Fruit fly (Drosophila melanogaster): Measurements from ENCODE around the gene Or19b.
"Not testable (repeated sequence)": the region's sequence is repeated elsewhere in the genome, so short reads cannot be mapped to it uniquely, and the experiment has no call there.

Gene Or19b

DNA sequence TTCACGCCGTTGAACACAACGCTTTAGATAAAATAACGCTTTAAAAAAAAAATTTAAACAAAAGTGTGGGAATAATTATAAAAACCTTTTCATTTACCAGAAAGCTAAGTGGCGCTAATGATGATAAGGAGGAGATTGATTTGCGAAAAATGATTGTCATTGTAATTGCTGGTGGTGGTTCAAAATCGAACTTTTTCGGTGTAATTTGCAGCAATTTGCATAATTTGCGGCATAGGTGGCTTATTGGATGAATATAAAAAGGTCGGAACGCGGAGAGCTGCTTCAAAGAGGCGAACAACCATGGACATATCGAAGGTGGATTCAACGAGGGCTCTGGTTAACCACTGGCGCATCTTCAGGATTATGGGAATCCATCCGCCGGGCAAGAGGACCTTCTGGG lies at the start of gene Or19b:
Gene Or19b, plus strand, starts transcription at position 301 of the 400 bp plus-strand sequence.
- not testable (repeated sequence) for TF ChIP-seq Dif (GFP tag; optimal IDR thresholded peaks at IDR 0.05; ENCODE audit: partially characterized antibody); br (GFP tag; optimal IDR thresholded peaks at IDR 0.05); Sp1 (GFP tag; optimal IDR thresholded peaks at IDR 0.05)

- TF ChIP-seq jim (GFP tag; optimal IDR thresholded peaks at IDR 0.05) (no peak), fru (GFP tag; optimal IDR thresholded peaks at IDR 0.05) (no peak), Rel (GFP tag; optimal IDR thresholded peaks at IDR 0.05) (no peak), Rel (tag; optimal IDR thresholded peaks at IDR 0.05) (no peak), CG9705 (GFP tag; optimal IDR thresholded peaks at IDR 0.05) (no peak), HLH106 (tag; optimal IDR thresholded peaks at IDR 0.05) (no peak), h (GFP tag; optimal IDR thresholded peaks at IDR 0.05) (no peak), N (GFP tag; optimal IDR thresholded peaks at IDR 0.05) (no peak), psq (GFP tag; optimal IDR thresholded peaks at IDR 0.05) (no peak), Abd-B (GFP tag; optimal IDR thresholded peaks at IDR 0.05) (no peak), Mio (GFP tag; optimal IDR thresholded peaks at IDR 0.05) (no peak)
Observed at dm6 chrX:20050994-20051393, 43.2 kb upstream of the Or19b start, which contains the start of gene CG9570. CG9570 (plus strand) TSS chrX:20051294.

- no peak for TF ChIP-seq CG32264 (GFP tag; optimal IDR thresholded peaks at IDR 0.05)
- TF ChIP-seq woc (GFP tag; optimal IDR thresholded peaks at IDR 0.05), result no peak
- no peak for TF ChIP-seq CrebA (GFP tag; optimal IDR thresholded peaks at IDR 0.05; ENCODE audit: borderline replicate concordance)
- no peak for TF ChIP-seq Hnf4 (GFP tag; optimal IDR thresholded peaks at IDR 0.05)
- no peak for TF ChIP-seq Dfd (GFP tag; optimal IDR thresholded peaks at IDR 0.05)
- no peak for TF ChIP-seq rgr (GFP tag; optimal IDR thresholded peaks at IDR 0.05)
- no peak for TF ChIP-seq brk (GFP tag; optimal IDR thresholded peaks at IDR 0.05)
- no peak for TF ChIP-seq Dif (GFP tag; optimal IDR thresholded peaks at IDR 0.05; ENCODE audit: partially characterized antibody)
- TF ChIP-seq Sp1 (GFP tag; optimal IDR thresholded peaks at IDR 0.05), result no peak
- TF ChIP-seq Vsx2 (GFP tag; optimal IDR thresholded peaks at IDR 0.05; ENCODE audit: partially characterized antibody), result no peak
- no peak for TF ChIP-seq Myc (optimal IDR thresholded peaks at IDR 0.05)
- no peak for TF ChIP-seq CG9705 (GFP tag; optimal IDR thresholded peaks at IDR 0.05)
- no peak for TF ChIP-seq jim (GFP tag; optimal IDR thresholded peaks at IDR 0.05)
- TF ChIP-seq br (GFP tag; optimal IDR thresholded peaks at IDR 0.05), result no peak
- TF ChIP-seq fru (GFP tag; optimal IDR thresholded peaks at IDR 0.05), result no peak
Observed at dm6 chrX:20062576-20062975, 31.6 kb upstream of the Or19b start, which contains the start of gene Dop2R. Dop2R (minus strand) TSS chrX:20062706.

- no peak for TF ChIP-seq Mio (GFP tag; optimal IDR thresholded peaks at IDR 0.05)
- TF ChIP-seq Dfd (GFP tag; optimal IDR thresholded peaks at IDR 0.05), result peak; percentile 38
Observed at dm6 chrX:20067017-20067416, 27.2 kb upstream of the Or19b start.

- TF ChIP-seq Hr83 (GFP tag; optimal IDR thresholded peaks at IDR 0.05; ENCODE audit: poor library complexity, severe bottlenecking) (no peak), sv (GFP tag; optimal IDR thresholded peaks at IDR 0.05) (no peak), N (GFP tag; optimal IDR thresholded peaks at IDR 0.05) (no peak), Myc (optimal IDR thresholded peaks at IDR 0.05) (no peak), rgr (GFP tag; optimal IDR thresholded peaks at IDR 0.05) (no peak), Dfd (GFP tag; optimal IDR thresholded peaks at IDR 0.05) (no peak), Rel (GFP tag; optimal IDR thresholded peaks at IDR 0.05) (no peak), Rel (tag; optimal IDR thresholded peaks at IDR 0.05) (no peak), br (GFP tag; optimal IDR thresholded peaks at IDR 0.05) (no peak), Hnf4 (GFP tag; optimal IDR thresholded peaks at IDR 0.05) (no peak), dl (GFP tag; optimal IDR thresholded peaks at IDR 0.05; ENCODE audit: insufficient read depth in 1 of 2, partially characterized antibody in 2 of 2) (no peak), sage (GFP tag; optimal IDR thresholded peaks at IDR 0.05) (no peak), dsf (GFP tag; optimal IDR thresholded peaks at IDR 0.05; ENCODE audit: borderline replicate concordance) (no peak)
Observed at dm6 chrX:20083762-20084161, 10.4 kb upstream of the Or19b start.

dm6 chrX:20092308-20092707 lies 1.9 kb upstream of the Or19b start, which contains the start of gene fd19B:
fd19B (minus strand) TSS chrX:20092408.
- TF ChIP-seq GATAd (GFP tag; optimal IDR thresholded peaks at IDR 0.05) (no peak), Vsx2 (GFP tag; optimal IDR thresholded peaks at IDR 0.05; ENCODE audit: partially characterized antibody) (no peak), psq (GFP tag; optimal IDR thresholded peaks at IDR 0.05) (no peak), Mio (GFP tag; optimal IDR thresholded peaks at IDR 0.05) (no peak), ey (GFP tag; optimal IDR thresholded peaks at IDR 0.05) (no peak), Abd-B (GFP tag; optimal IDR thresholded peaks at IDR 0.05) (no peak), Sp1 (GFP tag; optimal IDR thresholded peaks at IDR 0.05) (no peak), fru (GFP tag; optimal IDR thresholded peaks at IDR 0.05) (no peak)
